Fruit fly (Drosophila melanogaster): ENCODE results near the gene Vha68-3.

DNA sequence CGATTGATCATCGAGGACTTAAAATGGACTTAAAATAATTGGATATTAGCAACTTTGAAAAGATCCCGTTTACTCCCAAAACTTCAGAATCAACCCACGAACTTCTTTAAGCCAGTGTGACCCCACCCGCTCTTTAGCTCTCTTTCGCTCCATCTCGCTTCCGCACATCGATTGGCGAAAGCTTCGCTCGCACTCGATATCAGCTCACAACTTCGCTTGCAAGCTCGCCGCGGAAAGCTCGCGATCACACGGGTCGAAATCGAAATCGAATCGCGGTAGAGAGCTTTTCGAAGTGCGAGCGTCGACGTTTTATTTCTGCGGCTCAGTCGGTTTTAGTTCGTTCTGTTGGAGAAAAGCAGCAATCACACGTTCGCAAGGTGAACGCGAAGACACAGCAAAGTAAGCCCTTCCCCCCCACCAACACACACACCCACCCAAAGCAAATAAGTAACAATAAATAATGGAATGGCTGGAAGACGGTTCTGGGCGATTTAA, 4.5 kb upstream of the Vha68-3 start, which contains the start of gene Vha68-2:
- no peak for TF ChIP-seq usp (GFP tag; optimal IDR thresholded peaks at IDR 0.05)
- TF ChIP-seq Dll (optimal IDR thresholded peaks at IDR 0.05) = no peak
- TF ChIP-seq EcR (GFP tag; optimal IDR thresholded peaks at IDR 0.05) = no peak
- TF ChIP-seq pan (optimal IDR thresholded peaks at IDR 0.05) = no peak
- TF ChIP-seq CG8478 (optimal IDR thresholded peaks at IDR 0.05) = no peak
- no peak for TF ChIP-seq psq (optimal IDR thresholded peaks at IDR 0.05)
